Fruit fly (Drosophila melanogaster) whole organism, embryonic: ENCODE measurements around the gene CG6409.

Source experiments
- CG12769 ChIP-seq: fragments of 200-800 bp; sonication (Bioruptor generic); optimal IDR thresholded peaks from 2 replicates; lab custom pipeline; 2019; ENCODE audit warnings: missing biosample characterization, mild to moderate bottlenecking, missing genetic modification characterization, moderate library complexity
- CG4360 ChIP-seq: fragments of 200-800 bp; sonication (Bioruptor generic); IDR thresholded peaks from 2 replicates; pipeline ENCODE4 v1.3.6; 2022; ENCODE audit warnings: missing biosample characterization, missing genetic modification characterization
- CG5180 ChIP-seq: fragments of 200-800 bp; sonication (Bioruptor generic); optimal IDR thresholded peaks from 3 replicates; lab custom pipeline; 2017; ENCODE audit warnings: missing biosample characterization, missing genetic modification characterization, mild to moderate bottlenecking, moderate library complexity, missing genetic modification reagents
- Ets65A ChIP-seq: fragments of 200-800 bp; sonication (Bioruptor generic); peaks from one replicate; lab custom pipeline; 2016; ENCODE audit warnings: missing biosample characterization, missing genetic modification characterization
- Ptx1 ChIP-seq: fragments of 200-800 bp; sonication (Bioruptor generic); IDR thresholded peaks from 2 replicates; pipeline ENCODE4 v1.3.6; 2022; ENCODE audit warnings: missing biosample characterization, missing genetic modification characterization
- Ssrp ChIP-seq: fragments of 200-800 bp; sonication (Bioruptor generic); optimal IDR thresholded peaks from 2 replicates; lab custom pipeline; 2018; ENCODE audit warnings: missing biosample characterization, mild to moderate bottlenecking, missing genetic modification characterization, moderate library complexity
- fd64A ChIP-seq: fragments of 200-800 bp; sonication (Bioruptor generic); optimal IDR thresholded peaks from 3 replicates; lab custom pipeline; 2018; ENCODE audit warnings: missing biosample characterization, mild to moderate bottlenecking, missing genetic modification characterization
- org-1 ChIP-seq: fragments of 200-800 bp; sonication (Bioruptor generic); optimal IDR thresholded peaks from 2 replicates; lab custom pipeline; 2017; ENCODE audit warnings: missing biosample characterization, missing genetic modification characterization
- sens-2 ChIP-seq: fragments of 200-800 bp; sonication (Bioruptor generic); IDR thresholded peaks from 2 replicates; pipeline ENCODE4 v1.3.6; 2022; ENCODE audit warnings: missing biosample characterization, missing genetic modification characterization

- TF ChIP-seq Ssrp (tag; lab: Kevin White, UChicago) (no peak), CG5180 (GFP tag; lab: Kevin White, UChicago) (no peak), fd64A (GFP tag; lab: Kevin White, UChicago) (no peak), org-1 (GFP tag; lab: Kevin White, UChicago) (no peak), CG4360 (GFP tag; lab: Robert Waterston, UW) (no peak), CG12769 (tag; lab: Kevin White, UChicago) (no peak), sens-2 (no peak), Ets65A (no peak), Ptx1 (GFP tag; lab: Robert Waterston, UW) (no peak)
These were observed 22.6 kb upstream of the CG6409 start for dm6 chr3L:10904770-10905169.
